Fruit fly (Drosophila melanogaster) whole organism, embryonic: ENCODE results near the gene w-cup.

ENCODE experiments used
- Antp ChIP-seq: fragments of 200-800 bp; sonication (Bioruptor generic); optimal IDR thresholded peaks from 3 replicates; lab custom pipeline; 2016; ENCODE audit warnings: missing biosample characterization, missing genetic modification characterization
- Bdp1 ChIP-seq: fragments of 200-800 bp; sonication (Bioruptor generic); optimal IDR thresholded peaks from 3 replicates; lab custom pipeline; 2016; ENCODE audit warnings: missing biosample characterization, missing genetic modification characterization
- CG11504 ChIP-seq: fragments of 200-800 bp; sonication (Bioruptor generic); optimal IDR thresholded peaks from 3 replicates; lab custom pipeline; 2019; ENCODE audit warnings: missing biosample characterization, mild to moderate bottlenecking, missing genetic modification characterization, moderate library complexity
- CG11723 ChIP-seq: fragments of 200-800 bp; sonication (Bioruptor generic); optimal IDR thresholded peaks from 2 replicates; lab custom pipeline; 2017; ENCODE audit warnings: missing biosample characterization, mild to moderate bottlenecking, missing genetic modification characterization
- CG13296 ChIP-seq: fragments of 200-800 bp; sonication (Bioruptor generic); optimal IDR thresholded peaks from 3 replicates; lab custom pipeline; 2018; ENCODE audit warnings: missing biosample characterization, mild to moderate bottlenecking, missing genetic modification characterization
- CG13424 ChIP-seq: fragments of 200-800 bp; sonication (Bioruptor generic); optimal IDR thresholded peaks from 2 replicates; lab custom pipeline; 2019; ENCODE audit warnings: missing biosample characterization, mild to moderate bottlenecking, missing genetic modification characterization, moderate library complexity
- CG13894 ChIP-seq: fragments of 200-800 bp; sonication (Bioruptor generic); optimal IDR thresholded peaks from 3 replicates; lab custom pipeline; 2018; ENCODE audit warnings: missing biosample characterization, mild to moderate bottlenecking, missing genetic modification characterization, moderate library complexity
- CG14860 ChIP-seq: fragments of 200-800 bp; sonication (Bioruptor generic); IDR thresholded peaks from 3 replicates; pipeline ENCODE4 v1.3.6; 2022; ENCODE audit warnings: missing biosample characterization, missing genetic modification characterization; ENCODE audit not compliant: partially characterized antibody
- CG14965 ChIP-seq: fragments of 200-800 bp; sonication (Bioruptor generic); optimal IDR thresholded peaks from 2 replicates; lab custom pipeline; 2016; ENCODE audit warnings: missing biosample characterization, missing genetic modification characterization, borderline replicate concordance
- CG1602 ChIP-seq: fragments of 200-800 bp; sonication (Bioruptor generic); optimal IDR thresholded peaks from 3 replicates; lab custom pipeline; 2016; ENCODE audit warnings: missing biosample characterization, missing genetic modification characterization
- CG18011 ChIP-seq: fragments of 200-800 bp; sonication (Bioruptor generic); optimal IDR thresholded peaks from 2 replicates; lab custom pipeline; 2017; ENCODE audit warnings: missing biosample characterization, missing genetic modification characterization, mild to moderate bottlenecking, moderate library complexity, missing genotype
- CG2199 ChIP-seq: fragments of 200-800 bp; sonication (Bioruptor generic); IDR thresholded peaks from 3 replicates; pipeline ENCODE4 v1.3.6; 2022; ENCODE audit warnings: missing biosample characterization, missing genetic modification characterization
- CG3281 ChIP-seq: fragments of 200-800 bp; sonication (Bioruptor generic); optimal IDR thresholded peaks from 3 replicates; lab custom pipeline; 2017; ENCODE audit warnings: missing biosample characterization, mild to moderate bottlenecking, missing genetic modification characterization
- CG34224 ChIP-seq: fragments of 200-800 bp; sonication (Bioruptor generic); IDR thresholded peaks from 3 replicates; pipeline ENCODE4 v1.3.6; 2022; ENCODE audit warnings: missing biosample characterization, missing genetic modification characterization; ENCODE audit not compliant: partially characterized antibody
- CG34422 ChIP-seq: fragments of 200-800 bp; sonication (Bioruptor generic); IDR thresholded peaks from 3 replicates; pipeline ENCODE4 v1.3.6; 2022; ENCODE audit warnings: missing biosample characterization, missing genetic modification characterization
- CG3726 ChIP-seq: fragments of 200-800 bp; sonication (Bioruptor generic); IDR thresholded peaks from 3 replicates; pipeline ENCODE4, ENCODE4 v1.3.6; 2022; ENCODE audit warnings: missing biosample characterization, missing genetic modification characterization
- CG43689 ChIP-seq: fragments of 200-800 bp; sonication (Bioruptor generic); IDR thresholded peaks from 2 replicates; pipeline ENCODE4 v1.3.6; 2022; ENCODE audit warnings: missing biosample characterization, missing genetic modification characterization
- CG6791 ChIP-seq: fragments of 200-800 bp; sonication (Bioruptor generic); IDR thresholded peaks from 3 replicates; pipeline ENCODE4 v1.3.6; 2022; ENCODE audit warnings: missing biosample characterization, missing genetic modification characterization; ENCODE audit not compliant: partially characterized antibody
- CG9215 ChIP-seq: fragments of 200-800 bp; sonication (Bioruptor generic); IDR thresholded peaks from 2 replicates; pipeline ENCODE4 v1.3.6; 2022; ENCODE audit warnings: missing biosample characterization, missing genetic modification characterization
- D19A ChIP-seq: fragments of 200-800 bp; optimal IDR thresholded peaks from 3 replicates; lab custom pipeline; 2019; ENCODE audit warnings: missing biosample characterization, mild to moderate bottlenecking, missing genetic modification characterization, moderate library complexity
- H2.0 ChIP-seq: fragments of 200-800 bp; sonication (Bioruptor generic); IDR thresholded peaks from 2 replicates; pipeline ENCODE4 v1.3.6; 2022; ENCODE audit warnings: missing biosample characterization, missing genetic modification characterization
- Kr ChIP-seq: fragments of 200-800 bp; sonication (Bioruptor generic); optimal IDR thresholded peaks from 2 replicates; lab custom pipeline; 2017; ENCODE audit warnings: missing biosample characterization, mild to moderate bottlenecking, missing genetic modification characterization
- Sry-β ChIP-seq: fragments of 200-800 bp; sonication (Bioruptor generic); optimal IDR thresholded peaks from 2 replicates; lab custom pipeline; 2018; ENCODE audit warnings: missing biosample characterization, mild to moderate bottlenecking, missing genetic modification characterization, moderate library complexity
- Xbp1 ChIP-seq: fragments of 200-800 bp; sonication (Bioruptor generic); optimal IDR thresholded peaks from 3 replicates; lab custom pipeline; 2016; ENCODE audit warnings: missing biosample characterization, mild to moderate bottlenecking, missing genetic modification characterization
- ab ChIP-seq: fragments of 200-800 bp; sonication (Bioruptor generic); optimal IDR thresholded peaks from 2 replicates; lab custom pipeline; 2016; ENCODE audit warnings: missing biosample characterization, missing genetic modification characterization
- az2 ChIP-seq: fragments of 200-800 bp; sonication (Bioruptor generic); optimal IDR thresholded peaks from 3 replicates; lab custom pipeline; 2016; ENCODE audit warnings: missing biosample characterization, missing genetic modification characterization
- cas ChIP-seq: fragments of 200-800 bp; sonication (Bioruptor generic); IDR thresholded peaks from 2 replicates; pipeline ENCODE4 v1.3.6; 2022; ENCODE audit warnings: missing biosample characterization, missing genetic modification characterization
- chif ChIP-seq, 2 experiments: fragments of 200-800 bp; sonication (Bioruptor generic); optimal IDR thresholded peaks; 3 replicates each; lab custom pipeline; 2016; ENCODE audit warnings: missing biosample characterization in 2 of 2, missing genetic modification characterization in 2 of 2
- croc ChIP-seq: fragments of 200-800 bp; sonication (Bioruptor generic); conservative IDR thresholded peaks from 3 replicates; pipeline ENCODE4 v1.3.6; 2022; ENCODE audit warnings: missing biosample characterization, missing genetic modification characterization
- crol ChIP-seq: fragments of 200-800 bp; sonication (Bioruptor generic); IDR thresholded peaks from 2 replicates; pipeline ENCODE4 v1.3.6; 2022; ENCODE audit warnings: missing biosample characterization, missing genetic modification characterization
- ftz-f1 ChIP-seq: fragments of 200-800 bp; sonication (Bioruptor generic); optimal IDR thresholded peaks from 2 replicates; lab custom pipeline; 2016; ENCODE audit warnings: missing biosample characterization, missing genetic modification characterization
- gsb-n ChIP-seq: fragments of 200-800 bp; sonication (Bioruptor generic); optimal IDR thresholded peaks from 3 replicates; lab custom pipeline; 2018; ENCODE audit warnings: missing biosample characterization, mild to moderate bottlenecking, missing genetic modification characterization
- her ChIP-seq: fragments of 200-800 bp; sonication (Bioruptor generic); optimal IDR thresholded peaks from 2 replicates; lab custom pipeline; 2016; ENCODE audit warnings: missing biosample characterization, missing genetic modification characterization
- hth ChIP-seq: fragments of >200 bp; optimal IDR thresholded peaks from 2 replicates; lab custom pipeline; 2017; ENCODE audit warnings: inconsistent platforms
- mam ChIP-seq: fragments of 200-800 bp; sonication (Bioruptor generic); optimal IDR thresholded peaks from 3 replicates; lab custom pipeline; 2016; ENCODE audit warnings: missing biosample characterization, missing genetic modification characterization
- oc ChIP-seq: fragments of 200-800 bp; sonication (Bioruptor generic); optimal IDR thresholded peaks from 2 replicates; lab custom pipeline; 2018; ENCODE audit warnings: missing biosample characterization, mild to moderate bottlenecking, missing genetic modification characterization, moderate library complexity
- org-1 ChIP-seq: fragments of 200-800 bp; sonication (Bioruptor generic); optimal IDR thresholded peaks from 2 replicates; lab custom pipeline; 2017; ENCODE audit warnings: missing biosample characterization, missing genetic modification characterization
- sna ChIP-seq: fragments of 200-800 bp; sonication (Bioruptor generic); IDR thresholded peaks from 2 replicates; pipeline ENCODE4 v1.3.6; 2022; ENCODE audit warnings: missing biosample characterization, missing genetic modification characterization; ENCODE audit not compliant: partially characterized antibody
- ssp ChIP-seq: fragments of 200-800 bp; sonication (Bioruptor generic); IDR thresholded peaks from 2 replicates; pipeline ENCODE4 v1.3.6; 2022; ENCODE audit warnings: missing biosample characterization, missing genetic modification characterization
- zen ChIP-seq: fragments of 200-800 bp; sonication (Bioruptor generic); optimal IDR thresholded peaks from 3 replicates; lab custom pipeline; 2018; ENCODE audit warnings: missing biosample characterization, mild to moderate bottlenecking, missing genetic modification characterization, moderate library complexity
- zf30C ChIP-seq: fragments of 200-800 bp; sonication (Bioruptor generic); optimal IDR thresholded peaks from 3 replicates; lab custom pipeline; 2018; ENCODE audit warnings: missing biosample characterization, mild to moderate bottlenecking, missing genetic modification characterization

Gene w-cup

DNA sequence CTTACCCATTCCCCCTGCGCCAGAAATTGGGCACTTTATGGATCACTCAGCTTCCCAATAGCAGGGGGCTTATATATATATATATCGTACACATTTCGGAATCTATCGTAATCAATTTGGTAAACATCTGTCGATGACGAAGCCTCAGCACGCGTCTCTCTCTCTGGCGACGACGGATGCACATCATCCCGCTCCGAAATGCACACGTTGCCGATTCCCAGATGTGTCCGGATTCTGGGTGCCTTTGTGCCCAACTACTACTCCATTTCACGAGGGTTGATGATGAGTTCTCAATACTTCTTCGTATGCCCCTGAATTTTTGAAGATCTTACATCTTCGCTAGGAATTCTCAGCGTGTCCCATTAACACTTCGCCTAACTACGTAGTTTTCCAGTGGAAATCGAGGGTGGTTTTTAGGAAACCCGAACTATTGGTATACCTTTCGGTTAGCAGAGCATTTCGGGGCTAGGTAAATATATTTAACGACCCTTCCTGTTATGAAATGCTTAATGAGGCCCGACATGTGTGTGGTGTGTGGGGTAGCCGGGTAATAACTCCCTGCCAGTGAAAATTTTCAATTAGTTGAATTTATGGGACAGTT is 31.2 kb upstream of the w-cup start (continued):
- no peak for TF ChIP-seq Bdp1 (GFP tag; lab: Kevin White, UChicago)
- TF ChIP-seq chif (GFP tag; optimal IDR thresholded peaks at IDR 0.05; lab: Kevin White, UChicago) = no peak
- peak; percentile 69 for TF ChIP-seq zen (tag; lab: Kevin White, UChicago)
- no peak for TF ChIP-seq CG13296 (GFP tag; lab: Kevin White, UChicago)
- peak; percentile 61; the same call in 1 of the 3 replicates for TF ChIP-seq CG2199 (GFP tag; lab: Robert Waterston, UW)
- no peak for TF ChIP-seq ab
- no peak for TF ChIP-seq CG3726 (GFP tag; lab: Robert Waterston, UW)
- no peak for TF ChIP-seq CG43689 (GFP tag; lab: Robert Waterston, UW)
- TF ChIP-seq org-1 (GFP tag; lab: Kevin White, UChicago) = no peak
- no peak for TF ChIP-seq Xbp1 (GFP tag; lab: Kevin White, UChicago)
- no peak for TF ChIP-seq CG9215 (GFP tag; lab: Robert Waterston, UW)
- no peak for TF ChIP-seq H2.0 (GFP tag; lab: Robert Waterston, UW)
- no peak for TF ChIP-seq mam (GFP tag; lab: Kevin White, UChicago)
- TF ChIP-seq az2 (GFP tag; lab: Kevin White, UChicago) = no peak
- TF ChIP-seq CG11504 = no peak
- TF ChIP-seq ftz-f1 = no peak
- peak; percentile 4 for TF ChIP-seq D19A (tag; lab: Kevin White, UChicago)
- no peak for TF ChIP-seq CG18011
- TF ChIP-seq Sry-β = no peak
- TF ChIP-seq Antp (GFP tag; lab: Kevin White, UChicago) = no peak
- no peak for TF ChIP-seq CG34422 (GFP tag; lab: Robert Waterston, UW)
- TF ChIP-seq CG3281 (GFP tag; lab: Kevin White, UChicago) = no peak
- 0 out of 3 replicates have a peak, but pooled peaks have one; percentile 27 for TF ChIP-seq CG6791 (GFP tag; lab: Robert Waterston, UW)
- TF ChIP-seq CG13894 (tag; lab: Kevin White, UChicago) = peak; percentile 7
- no peak for TF ChIP-seq cas (GFP tag; lab: Robert Waterston, UW)
- TF ChIP-seq Kr (GFP tag; lab: Kevin White, UChicago) = peak; percentile 63
- no peak for TF ChIP-seq CG14965 (GFP tag; lab: Kevin White, UChicago)
- no peak for TF ChIP-seq ssp
- TF ChIP-seq CG1602 (GFP tag; lab: Kevin White, UChicago) = no peak
- no peak for TF ChIP-seq croc (GFP tag; lab: Robert Waterston, UW)
- TF ChIP-seq CG34224 (GFP tag; lab: Robert Waterston, UW) = no peak
- TF ChIP-seq hth = peak; percentile 16
- TF ChIP-seq zf30C = no peak
- no peak for TF ChIP-seq her (GFP tag; lab: Kevin White, UChicago)
- TF ChIP-seq CG13424 (tag; lab: Kevin White, UChicago) = no peak

DNA sequence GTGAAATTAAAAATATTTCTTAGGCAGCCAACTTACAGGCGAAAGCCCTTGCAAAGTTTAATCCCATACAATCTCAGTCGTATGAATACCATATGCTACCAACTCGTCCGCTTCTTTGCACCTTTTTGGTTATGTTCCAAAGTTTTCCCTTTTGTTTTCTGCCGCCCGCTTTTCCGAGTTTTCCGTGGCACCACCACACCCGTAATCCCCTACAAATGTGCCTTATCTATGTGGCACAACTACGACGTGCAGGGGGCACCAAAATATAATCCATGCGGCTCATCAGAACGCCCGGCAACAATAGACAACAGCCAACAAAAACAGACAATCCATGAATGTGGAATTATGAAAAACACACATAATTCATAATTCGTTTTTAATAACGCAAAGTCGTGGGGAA is 30.1 kb upstream of the w-cup start:
- peak; percentile 69; the same call in 1 of the 2 replicates for TF ChIP-seq crol (GFP tag; lab: Robert Waterston, UW)
- peak; percentile 61 for TF ChIP-seq oc (tag; lab: Kevin White, UChicago)
- TF ChIP-seq CG2199 (GFP tag; lab: Robert Waterston, UW) = peak; percentile 62; the same call in 1 of the 3 replicates
- TF ChIP-seq CG14860 (GFP tag; lab: Robert Waterston, UW) = 0 out of 3 replicates have a peak, but pooled peaks have one; percentile 17
- no peak for TF ChIP-seq gsb-n
- no peak for TF ChIP-seq CG34422 (GFP tag; lab: Robert Waterston, UW)
- no peak for TF ChIP-seq sna (GFP tag; lab: Robert Waterston, UW)
- no peak for TF ChIP-seq CG11723
